Worm (Caenorhabditis elegans) whole organism, late embryonic: Measurements from ENCODE around the gene T24D3.2.

Source experiments
- elt-2 ChIP-seq: sonication (generic microtip); optimal IDR thresholded peaks from 2 replicates; lab custom pipeline; 2016; ENCODE audit warnings: missing genetic modification reagents, missing genetic modification characterization, missing compliant biosample characterization
- nfya-1 ChIP-seq: sonication (generic microtip); optimal IDR thresholded peaks from 2 replicates; lab custom pipeline; 2017; ENCODE audit warnings: missing genetic modification characterization, mild to moderate bottlenecking, missing compliant biosample characterization, antibody characterized with exemption, moderate library complexity
- nhr-11 ChIP-seq: fragments of 150-350 bp; optimal IDR thresholded peaks from 2 replicates; lab custom pipeline; 2014; ENCODE audit warnings: missing biosample characterization, missing genetic modification characterization
- pha-4 ChIP-seq: fragments of 150-350 bp; optimal IDR thresholded peaks from 2 replicates; lab custom pipeline; 2018; ENCODE audit warnings: missing biosample characterization, missing genetic modification reagents, missing genetic modification characterization
- ref-2 ChIP-seq: sonication (generic microtip); optimal IDR thresholded peaks from 2 replicates; lab custom pipeline; 2016; ENCODE audit warnings: missing genetic modification characterization, missing compliant biosample characterization
- sox-2 ChIP-seq: fragments of 200-800 bp; sonication (Bioruptor generic); IDR thresholded peaks from 2 replicates; pipeline ENCODE4 v1.3.6; 2022; ENCODE audit warnings: missing genetic modification reagents, missing genetic modification characterization, missing compliant biosample characterization
- syd-9 ChIP-seq: sonication (generic microtip); optimal IDR thresholded peaks from 2 replicates; lab custom pipeline; 2016; ENCODE audit warnings: mild to moderate bottlenecking, missing genetic modification characterization, moderate library complexity, missing compliant biosample characterization
- unc-86 ChIP-seq: sonication (generic microtip); optimal IDR thresholded peaks from 2 replicates; lab custom pipeline; 2016; ENCODE audit warnings: missing genetic modification characterization, missing compliant biosample characterization

- TF ChIP-seq ref-2 (tag; lab: Kevin White, UChicago) (no peak), sox-2 (no peak), syd-9 (tag; lab: Kevin White, UChicago) (no peak), nfya-1 (tag; lab: Kevin White, UChicago) (no peak), pha-4 (no peak), unc-86 (no peak), elt-2 (tag; lab: Kevin White, UChicago) (no peak), nhr-11 (tag; lab: Kevin White, UChicago) (no peak)
These were observed 23.9 kb downstream of the T24D3.2 start, which contains the start of gene T18D3.6 for ce11 chrX:12449262-12449942.
